Fruit fly (Drosophila melanogaster): ENCODE data around the gene tmod.

The tmod gene

DNA sequence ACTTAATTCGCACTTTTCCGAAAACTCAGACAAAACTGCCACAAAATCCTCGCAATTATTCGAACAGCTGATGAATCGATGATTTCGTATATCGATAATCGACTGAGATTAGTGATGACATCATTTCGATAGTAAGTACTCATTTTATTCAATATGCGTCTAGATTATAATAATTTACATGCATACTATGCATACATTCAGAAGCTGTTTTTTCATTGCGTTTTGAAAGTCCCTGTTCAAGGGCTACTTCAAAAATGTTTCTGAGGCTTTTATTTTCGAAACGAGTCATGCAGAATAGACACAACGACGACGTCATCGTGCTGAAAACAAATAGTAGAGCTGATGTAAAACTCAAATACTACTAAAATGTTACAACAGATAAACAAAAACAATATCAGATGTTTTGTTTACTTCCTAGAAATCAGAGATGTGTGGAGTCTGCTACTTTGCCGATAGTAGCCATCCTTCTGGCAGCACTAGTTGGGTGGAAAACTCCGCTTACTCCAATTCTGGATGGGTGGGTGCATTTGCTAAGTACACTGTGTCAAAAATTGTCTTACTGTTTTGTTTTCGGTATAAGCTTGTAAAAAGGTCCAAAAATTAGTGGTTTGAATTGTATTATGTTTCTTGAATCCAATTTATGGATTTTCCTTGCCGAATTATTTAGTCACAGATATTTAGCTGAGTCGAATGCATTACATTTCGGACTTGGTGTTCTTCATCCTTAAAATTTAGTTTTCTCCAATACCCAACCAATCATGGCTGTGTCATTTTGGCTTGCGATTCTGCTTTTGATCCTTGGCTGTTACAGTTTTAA, 69.2 kb downstream of the tmod start, which contains the start of the genes CG2246 and CG31021:
Gene CG2246, minus strand, starts transcription at position 50 of the 817 bp plus-strand sequence.
Gene CG31021, plus strand, starts transcription at position 767 of the 817 bp plus-strand sequence.
- TF ChIP-seq CG8478 (optimal IDR thresholded peaks at IDR 0.05) (no peak), CTCF (optimal IDR thresholded peaks at IDR 0.05) (peak; percentile 66 to 72)

DNA sequence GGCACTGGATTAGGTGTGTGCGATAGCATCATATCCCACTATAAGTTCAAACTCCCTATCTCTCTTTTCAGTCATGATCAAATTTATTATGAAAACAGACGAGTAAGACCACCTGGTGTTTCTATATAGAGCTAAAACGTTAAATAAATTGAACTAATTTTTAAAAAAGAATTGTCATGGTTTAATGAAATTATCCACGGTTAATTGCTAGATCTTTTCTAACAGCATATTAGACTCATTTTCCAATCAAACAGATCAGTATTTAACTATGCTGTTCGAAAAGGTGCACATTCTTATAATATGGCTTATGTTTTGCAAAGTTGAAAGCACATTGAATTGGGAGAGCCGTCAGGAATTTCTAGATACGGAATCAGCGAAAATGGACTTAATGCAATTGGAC, 71.5 kb downstream of the tmod start, which contains the start of gene PH4alphaNE3:
Gene PH4alphaNE3, plus strand, starts transcription at position 301 of the 400 bp plus-strand sequence.
- TF ChIP-seq CG8478 (optimal IDR thresholded peaks at IDR 0.05) (no peak), CTCF (optimal IDR thresholded peaks at IDR 0.05) (no peak)

dm6 chr3R:30605889-30606288, 73.5 kb downstream of the tmod start, which contains the start of gene CG31016:
TSS of gene CG31016 (plus strand) at chr3R:30606189.
- TF ChIP-seq CG8478 (optimal IDR thresholded peaks at IDR 0.05) (no peak), CTCF (optimal IDR thresholded peaks at IDR 0.05) (no peak)

dm6 chr3R:30616098-30616857, 83.9 kb downstream of the tmod start:
- no peak for TF ChIP-seq CTCF (optimal IDR thresholded peaks at IDR 0.05)
- no peak for TF ChIP-seq CG8478 (optimal IDR thresholded peaks at IDR 0.05)

dm6 chr3R:30617457-30617856, 85.0 kb downstream of the tmod start:
- TF ChIP-seq CG8478 (optimal IDR thresholded peaks at IDR 0.05): no peak
- TF ChIP-seq CTCF (optimal IDR thresholded peaks at IDR 0.05): no peak

DNA sequence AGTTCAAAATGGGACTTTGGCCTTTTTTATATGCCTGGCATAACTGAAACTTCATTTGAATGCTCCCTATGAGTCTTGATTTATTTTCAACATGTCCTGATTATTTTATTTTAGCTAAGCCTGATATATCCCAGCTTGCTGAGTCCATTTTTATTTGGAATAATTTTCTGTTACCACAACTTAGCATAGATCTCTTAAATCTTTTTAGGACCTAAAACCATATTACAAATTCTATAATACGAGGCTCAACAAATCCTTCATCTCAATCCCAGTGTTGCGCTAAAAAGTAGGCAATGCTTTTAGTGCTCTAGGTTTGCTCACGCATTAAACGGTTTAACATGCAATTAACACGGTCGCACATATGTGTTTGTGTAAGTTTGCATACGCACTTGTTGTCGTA, 89.4 kb downstream of the tmod start, which contains the start of gene CG44954:
Gene CG44954, minus strand, starts transcription at position 101 of the 400 bp plus-strand sequence.
- no peak for TF ChIP-seq CG8478 (optimal IDR thresholded peaks at IDR 0.05)
- no peak for TF ChIP-seq CTCF (optimal IDR thresholded peaks at IDR 0.05)
